Worm (Caenorhabditis elegans): ENCODE data around the gene ifd-2.

Gene ifd-2

DNA sequence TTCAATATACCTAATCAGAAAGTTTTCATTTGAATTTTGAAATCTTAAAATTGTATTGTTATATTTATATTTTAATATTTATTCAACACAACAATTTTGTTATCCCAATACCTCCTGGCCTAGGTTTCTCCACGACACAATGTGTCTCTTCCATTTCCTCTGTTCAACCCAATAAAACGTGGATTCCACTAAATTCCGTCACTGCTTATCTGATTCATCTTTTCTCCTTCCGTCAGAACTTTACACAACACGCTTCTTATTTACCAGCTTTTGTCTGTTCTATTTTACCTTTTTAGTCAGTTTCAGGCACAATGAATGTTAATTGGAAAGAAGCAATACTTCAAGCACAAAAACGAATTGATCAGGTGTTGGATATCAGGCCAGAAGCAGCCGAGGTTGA, 18.7 kb upstream of the ifd-2 start, which contains the start of gene F39H12.1:
TSS of gene F39H12.1 (plus strand) at position 301 of the 400 bp plus-strand sequence.
- TF ChIP-seq ceh-16 (tag; optimal IDR thresholded peaks at IDR 0.05) (no peak), ztf-1 (GFP tag; conservative IDR thresholded peaks at IDR 0.05) (no peak), mdl-1 (tag; optimal IDR thresholded peaks at IDR 0.05) (no peak), nhr-129 (tag; optimal IDR thresholded peaks at IDR 0.05) (no peak), zag-1 (tag; optimal IDR thresholded peaks at IDR 0.05) (no peak), unc-55 (GFP tag; optimal IDR thresholded peaks at IDR 0.05) (no peak)

DNA sequence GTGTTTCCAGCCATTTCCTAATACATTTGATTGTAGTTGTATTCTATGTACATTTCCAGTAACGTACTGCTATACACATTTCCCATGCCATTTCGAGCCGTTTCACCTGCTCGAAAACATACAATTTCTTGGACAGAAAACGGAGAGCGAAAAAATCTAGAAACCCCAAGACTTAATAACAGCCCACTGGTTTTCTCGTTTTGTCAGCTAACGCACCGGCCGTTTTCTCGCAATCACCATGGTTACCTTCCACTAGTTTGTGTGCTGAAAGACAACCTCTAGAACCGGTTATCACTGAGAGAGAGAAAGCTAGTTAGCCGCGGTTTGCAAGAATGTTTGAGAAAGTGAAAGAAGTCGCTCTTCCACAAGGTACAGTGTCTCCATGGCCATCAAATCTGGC, 14.5 kb upstream of the ifd-2 start:
- TF ChIP-seq egl-27 (tag; optimal IDR thresholded peaks at IDR 0.05), result no peak
- TF ChIP-seq lin-11 (tag; optimal IDR thresholded peaks at IDR 0.05), result peak; percentile 36
- TF ChIP-seq ztf-11 (tag; optimal IDR thresholded peaks at IDR 0.05), result no peak
- TF ChIP-seq unc-62 (GFP tag; optimal IDR thresholded peaks at IDR 0.05), result no peak
- no peak for TF ChIP-seq ZK546.5 (tag; optimal IDR thresholded peaks at IDR 0.05)
- TF ChIP-seq mbf-1 (tag; optimal IDR thresholded peaks at IDR 0.05), result no peak

DNA sequence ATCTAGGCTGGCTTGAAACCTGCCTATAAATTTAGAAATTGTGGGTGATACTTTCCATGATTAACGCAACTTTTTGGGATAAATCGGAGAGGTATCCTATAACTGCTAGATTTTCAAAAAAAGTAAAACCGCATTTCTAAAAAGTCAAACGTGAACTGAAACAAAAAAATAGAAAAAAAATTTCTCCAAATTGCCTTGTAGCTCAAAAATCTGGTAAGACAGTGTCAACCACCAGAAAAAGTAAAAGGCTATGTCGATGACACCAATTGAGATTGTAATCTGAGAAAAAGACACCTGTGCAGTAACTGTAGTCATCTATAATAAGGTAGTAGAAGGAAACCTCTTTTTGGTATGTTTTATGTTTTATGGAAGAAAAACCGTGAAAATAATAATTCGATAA, 12.9 kb upstream of the ifd-2 start, which contains the start of gene wdr-54:
TSS of gene wdr-54 (plus strand) at position 301 of the 400 bp plus-strand sequence.
- no peak for TF ChIP-seq lin-13 (GFP tag; optimal IDR thresholded peaks at IDR 0.05)
- TF ChIP-seq mbf-1 (tag; optimal IDR thresholded peaks at IDR 0.05), result no peak
- TF ChIP-seq nhr-12 (tag; optimal IDR thresholded peaks at IDR 0.05), result no peak
- TF ChIP-seq ztf-1 (GFP tag; conservative IDR thresholded peaks at IDR 0.05), result no peak
- TF ChIP-seq mab-5 (tag; optimal IDR thresholded peaks at IDR 0.05), result no peak
- TF ChIP-seq sem-4 (tag; optimal IDR thresholded peaks at IDR 0.05), result no peak
- TF ChIP-seq nhr-6 (tag; optimal IDR thresholded peaks at IDR 0.05), result no peak

DNA sequence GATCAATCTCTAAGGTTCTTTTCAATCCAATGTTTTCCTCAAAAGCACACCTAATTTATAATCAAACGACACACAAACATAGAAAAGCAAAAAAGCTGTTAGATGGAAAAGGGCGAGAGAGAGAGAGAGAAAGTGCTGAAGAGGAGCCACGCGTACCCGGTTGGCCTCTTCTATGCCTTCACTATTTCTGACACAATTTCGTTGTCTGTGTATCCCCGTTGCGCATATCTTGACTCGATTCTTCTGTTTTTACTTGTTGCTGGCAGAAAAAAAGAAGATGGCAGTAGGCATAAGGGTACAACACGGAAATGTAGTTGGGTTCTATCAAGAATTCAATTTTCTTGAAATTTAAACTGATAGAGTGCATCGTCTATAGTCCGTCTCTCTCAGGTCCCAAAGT, 11.8 kb upstream of the ifd-2 start:
- TF ChIP-seq lsy-2 (tag; optimal IDR thresholded peaks at IDR 0.05) (peak; percentile 47 to 76), lin-13 (GFP tag; optimal IDR thresholded peaks at IDR 0.05) (peak; percentile 16), elt-1 (tag; optimal IDR thresholded peaks at IDR 0.05) (no peak), peb-1 (tag; optimal IDR thresholded peaks at IDR 0.05) (no peak), Y55F3AM.14 (GFP tag; optimal IDR thresholded peaks at IDR 0.05) (peak; percentile 49), nhr-129 (tag; optimal IDR thresholded peaks at IDR 0.05) (peak; percentile 90), nhr-237 (tag; optimal IDR thresholded peaks at IDR 0.05) (no peak), nhr-6 (tag; optimal IDR thresholded peaks at IDR 0.05) (peak; percentile 70), crh-2 (tag; optimal IDR thresholded peaks at IDR 0.05) (peak; percentile 92), mab-5 (tag; optimal IDR thresholded peaks at IDR 0.05) (peak; percentile 59), skn-1 (tag; optimal IDR thresholded peaks at IDR 0.05) (no peak), ztf-4 (tag; optimal IDR thresholded peaks at IDR 0.05) (no peak), mbf-1 (tag; optimal IDR thresholded peaks at IDR 0.05) (no peak), blmp-1 (tag; optimal IDR thresholded peaks at IDR 0.05; ENCODE audit: insufficient read depth) (peak; percentile 78), C34F6.9 (tag; optimal IDR thresholded peaks at IDR 0.05) (peak; percentile 82), unc-39 (tag; optimal IDR thresholded peaks at IDR 0.05) (peak; percentile 32), ceh-82 (tag; optimal IDR thresholded peaks at IDR 0.05) (no peak), nhr-77 (tag; optimal IDR thresholded peaks at IDR 0.05) (no peak), ztf-1 (GFP tag; conservative IDR thresholded peaks at IDR 0.05) (no peak), zag-1 (tag; optimal IDR thresholded peaks at IDR 0.05) (peak; percentile 62), elt-3 (tag; optimal IDR thresholded peaks at IDR 0.05) (no peak), mdl-1 (tag; optimal IDR thresholded peaks at IDR 0.05) (peak; percentile 60 to 68), unc-62 (GFP tag; optimal IDR thresholded peaks at IDR 0.05) (no peak), nhr-10 (tag; optimal IDR thresholded peaks at IDR 0.05) (peak; percentile 55), ama-1 (optimal IDR thresholded peaks at IDR 0.05) (no peak), nhr-21 (tag; optimal IDR thresholded peaks at IDR 0.05) (no peak), nhr-25 (tag; optimal IDR thresholded peaks at IDR 0.05) (peak; percentile 22), sma-3 (GFP tag; optimal IDR thresholded peaks at IDR 0.05) (no peak), nhr-23 (tag; optimal IDR thresholded peaks at IDR 0.05) (no peak), lin-39 (tag; optimal IDR thresholded peaks at IDR 0.05) (no peak), dmd-4 (tag; optimal IDR thresholded peaks at IDR 0.05) (no peak), sma-9 (GFP tag; optimal IDR thresholded peaks at IDR 0.05) (peak; percentile 75), sma-9 (tag; optimal IDR thresholded peaks at IDR 0.05) (no peak), fos-1 (tag; optimal IDR thresholded peaks at IDR 0.05) (peak; percentile 61), ztf-11 (tag; optimal IDR thresholded peaks at IDR 0.05) (no peak), unc-55 (GFP tag; optimal IDR thresholded peaks at IDR 0.05) (peak; percentile 62), R02D3.7 (tag; optimal IDR thresholded peaks at IDR 0.05) (no peak), egl-27 (tag; optimal IDR thresholded peaks at IDR 0.05) (peak; percentile 17), nhr-11 (tag; optimal IDR thresholded peaks at IDR 0.05) (no peak), F13H6.1 (tag; optimal IDR thresholded peaks at IDR 0.05) (peak; percentile 67), gmeb-1 (tag; optimal IDR thresholded peaks at IDR 0.05) (no peak), aly-2 (tag; optimal IDR thresholded peaks at IDR 0.05) (no peak), alr-1 (tag; optimal IDR thresholded peaks at IDR 0.05) (no peak), nhr-12 (tag; optimal IDR thresholded peaks at IDR 0.05) (no peak)

Data from whole organism, L2 larva.